Comparison of ENCODE assay signal across 5 fruit fly cellular contexts in genomic region chr3L:7834902-7835781, dm6.
TF ChIP-seq lines count a peak whose summit lies in the region.

No protein-coding gene starts in this region.

- no peak for TF ChIP-seq CTCF in whole organism, embryonic (GFP tag; optimal IDR thresholded peaks at IDR 0.05; lab: Kevin White, UChicago)

TF ChIP-seq in whole organism, adult, 20 proteins besides CTCF, POLR2A, EP300 and RAD21 (continues in another document):
- TF ChIP-seq Mnt (GFP tag; optimal IDR thresholded peaks at IDR 0.05; lab: Kevin White, UChicago) (peak; percentile 76), tj (GFP tag; optimal IDR thresholded peaks at IDR 0.05; lab: Kevin White, UChicago) (peak; percentile 85), CG1620 (GFP tag; optimal IDR thresholded peaks at IDR 0.05; lab: Kevin White, UChicago) (no peak), toe (GFP tag; optimal IDR thresholded peaks at IDR 0.05; lab: Kevin White, UChicago) (no peak), CG7045 (GFP tag; optimal IDR thresholded peaks at IDR 0.05; lab: Kevin White, UChicago) (peak; percentile 51), CG12768 (GFP tag; optimal IDR thresholded peaks at IDR 0.05; lab: Kevin White, UChicago) (peak; percentile 38), ovo (GFP tag; optimal IDR thresholded peaks at IDR 0.05; lab: Kevin White, UChicago) (peak; percentile 13), pad (GFP tag; optimal IDR thresholded peaks at IDR 0.05; lab: Kevin White, UChicago) (peak; percentile 96), CG14711 (tag; optimal IDR thresholded peaks at IDR 0.05; lab: Kevin White, UChicago) (no peak), cic (GFP tag; optimal IDR thresholded peaks at IDR 0.05; lab: Kevin White, UChicago) (peak; percentile 94), bab1 (GFP tag; optimal IDR thresholded peaks at IDR 0.05; lab: Kevin White, UChicago) (no peak), CG33017 (tag; optimal IDR thresholded peaks at IDR 0.05; lab: Kevin White, UChicago) (peak; percentile 3), Hr96 (GFP tag; optimal IDR thresholded peaks at IDR 0.05; lab: Kevin White, UChicago) (no peak), kay (GFP tag; lab: Kevin White, UChicago; ENCODE audit: borderline replicate concordance) (peak; percentile 99), CG5204 (GFP tag; optimal IDR thresholded peaks at IDR 0.05; lab: Kevin White, UChicago) (no peak), Clk (GFP tag; optimal IDR thresholded peaks at IDR 0.05; lab: Kevin White, UChicago) (peak; percentile 96), cnc (optimal IDR thresholded peaks at IDR 0.05; lab: Kevin White, UChicago) (no peak), CG7101 (tag; optimal IDR thresholded peaks at IDR 0.05; lab: Kevin White, UChicago) (peak; percentile 23)

TF ChIP-seq in whole organism, embryonic, 481 proteins besides CTCF, POLR2A, EP300 and RAD21 (continues in another document):
- TF ChIP-seq CG14667 (GFP tag; IDR thresholded peaks at IDR 0.05; lab: Robert Waterston, UW) = no peak
- TF ChIP-seq chm (GFP tag; IDR thresholded peaks at IDR 0.05; lab: Robert Waterston, UW) = peak; percentile 47; the same call in 1 of the 2 replicates
- TF ChIP-seq CrebB (tag; optimal IDR thresholded peaks at IDR 0.05; lab: Kevin White, UChicago) = peak; percentile 16
- TF ChIP-seq Dref (GFP tag; IDR thresholded peaks at IDR 0.05; lab: Robert Waterston, UW) = no peak
- peak; percentile 48; the same call in 1 of the 3 replicates for TF ChIP-seq z (GFP tag; IDR thresholded peaks at IDR 0.05; lab: Robert Waterston, UW)
- TF ChIP-seq Bdp1 (GFP tag; optimal IDR thresholded peaks at IDR 0.05; lab: Kevin White, UChicago) = no peak
- TF ChIP-seq sug (tag; optimal IDR thresholded peaks at IDR 0.05; lab: Kevin White, UChicago) = peak; percentile 41
- TF ChIP-seq gce (GFP tag; IDR thresholded peaks at IDR 0.05; lab: Robert Waterston, UW) = no peak
- peak; percentile 33 for TF ChIP-seq CG12769 (tag; optimal IDR thresholded peaks at IDR 0.05; lab: Kevin White, UChicago)
- TF ChIP-seq cato (GFP tag; optimal IDR thresholded peaks at IDR 0.05; lab: Kevin White, UChicago; ENCODE audit: borderline replicate concordance) = no peak
- TF ChIP-seq Med (GFP tag; lab: Kevin White, UChicago) = peak; percentile 3
- TF ChIP-seq CG10462 (GFP tag; optimal IDR thresholded peaks at IDR 0.05; lab: Kevin White, UChicago) = no peak
- no peak for TF ChIP-seq oc (tag; optimal IDR thresholded peaks at IDR 0.05; lab: Kevin White, UChicago)
- peak; percentile 85 for TF ChIP-seq Nf-YC (tag; optimal IDR thresholded peaks at IDR 0.05; lab: Kevin White, UChicago)
- TF ChIP-seq scrt (GFP tag; optimal IDR thresholded peaks at IDR 0.05; lab: Kevin White, UChicago) = peak; percentile 76
- peak; percentile 27 for TF ChIP-seq nom (GFP tag; optimal IDR thresholded peaks at IDR 0.05; lab: Kevin White, UChicago)
- TF ChIP-seq Fer3 (tag; optimal IDR thresholded peaks at IDR 0.05; lab: Kevin White, UChicago) = no peak
- no peak for TF ChIP-seq CG4360 (GFP tag; IDR thresholded peaks at IDR 0.05; lab: Robert Waterston, UW)
- peak; percentile 70 for TF ChIP-seq Nf-YB (GFP tag; optimal IDR thresholded peaks at IDR 0.05; lab: Kevin White, UChicago)

TF ChIP-seq in whole organism, prepupa, 60 proteins besides CTCF, POLR2A, EP300 and RAD21 (continues in another document):
- no peak for TF ChIP-seq lz (GFP tag; optimal IDR thresholded peaks at IDR 0.05; lab: Kevin White, UChicago)
- no peak for TF ChIP-seq acj6 (GFP tag; optimal IDR thresholded peaks at IDR 0.05; lab: Kevin White, UChicago)
- no peak for TF ChIP-seq CG6854 (GFP tag; optimal IDR thresholded peaks at IDR 0.05; lab: Kevin White, UChicago)
- TF ChIP-seq OdsH (GFP tag; optimal IDR thresholded peaks at IDR 0.05; lab: Kevin White, UChicago) = no peak
- TF ChIP-seq CG8319 (GFP tag; optimal IDR thresholded peaks at IDR 0.05; lab: Kevin White, UChicago) = no peak
- no peak for TF ChIP-seq CG32006 (GFP tag; optimal IDR thresholded peaks at IDR 0.05; lab: Kevin White, UChicago)
- TF ChIP-seq Ets96B (tag; optimal IDR thresholded peaks at IDR 0.05; lab: Kevin White, UChicago) = peak; percentile 7
- TF ChIP-seq CG15336 (GFP tag; IDR thresholded peaks at IDR 0.05; lab: Robert Waterston, UW) = 0 out of 2 replicates have a peak, but pooled peaks have one; percentile 19
- TF ChIP-seq Hr39 (GFP tag; optimal IDR thresholded peaks at IDR 0.05; lab: Kevin White, UChicago) = no peak
- no peak for TF ChIP-seq Hr4 (GFP tag; optimal IDR thresholded peaks at IDR 0.05; lab: Kevin White, UChicago)
- TF ChIP-seq Eip75B (GFP tag; optimal IDR thresholded peaks at IDR 0.05; lab: Kevin White, UChicago) = no peak
- no peak for TF ChIP-seq CG8632 (GFP tag; optimal IDR thresholded peaks at IDR 0.05; lab: Kevin White, UChicago)
- no peak for TF ChIP-seq esn (GFP tag; optimal IDR thresholded peaks at IDR 0.05; lab: Kevin White, UChicago)
- TF ChIP-seq topi (GFP tag; optimal IDR thresholded peaks at IDR 0.05; lab: Kevin White, UChicago) = no peak
- TF ChIP-seq CG16779 (tag; optimal IDR thresholded peaks at IDR 0.05; lab: Kevin White, UChicago) = peak; percentile 55
- no peak for TF ChIP-seq fd59A (GFP tag; optimal IDR thresholded peaks at IDR 0.05; lab: Kevin White, UChicago)
- no peak for TF ChIP-seq Eip93F (GFP tag; optimal IDR thresholded peaks at IDR 0.05; lab: Kevin White, UChicago)
- no peak for TF ChIP-seq CG4318 (GFP tag; optimal IDR thresholded peaks at IDR 0.05; lab: Kevin White, UChicago)
- no peak for TF ChIP-seq CG6808 (GFP tag; optimal IDR thresholded peaks at IDR 0.05; lab: Kevin White, UChicago)
- no peak for TF ChIP-seq CG9139 (GFP tag; optimal IDR thresholded peaks at IDR 0.05; lab: Kevin White, UChicago)
- no peak for TF ChIP-seq Gug (GFP tag; IDR thresholded peaks at IDR 0.05; lab: Robert Waterston, UW)

TF ChIP-seq in whole organism, pupa, 21 proteins besides CTCF, POLR2A, EP300 and RAD21:
- TF ChIP-seq CG34367 (tag; optimal IDR thresholded peaks at IDR 0.05; lab: Kevin White, UChicago) (no peak), CG14655 (GFP tag; optimal IDR thresholded peaks at IDR 0.05; lab: Kevin White, UChicago) (peak; percentile 19), CG9948 (tag; optimal IDR thresholded peaks at IDR 0.05; lab: Kevin White, UChicago) (no peak), CG10348 (GFP tag; IDR thresholded peaks at IDR 0.05; lab: Robert Waterston, UW) (no peak), CG32121 (GFP tag; IDR thresholded peaks at IDR 0.05; lab: Robert Waterston, UW) (no peak), Pif1A (GFP tag; optimal IDR thresholded peaks at IDR 0.05; lab: Kevin White, UChicago) (no peak), CG4496 (GFP tag; IDR thresholded peaks at IDR 0.05; lab: Robert Waterston, UW) (no peak), D1 (tag; optimal IDR thresholded peaks at IDR 0.05; lab: Kevin White, UChicago) (peak; percentile 48), Snoo (tag; optimal IDR thresholded peaks at IDR 0.05; lab: Kevin White, UChicago) (no peak), Ets98B (GFP tag; IDR thresholded peaks at IDR 0.05; lab: Robert Waterston, UW) (0 out of 2 replicates have a peak, but pooled peaks have one; percentile 7), CG13204 (GFP tag; optimal IDR thresholded peaks at IDR 0.05; lab: Kevin White, UChicago) (peak; percentile 5), CG8159 (tag; optimal IDR thresholded peaks at IDR 0.05; lab: Kevin White, UChicago) (no peak), Pif1B (GFP tag; optimal IDR thresholded peaks at IDR 0.05; lab: Kevin White, UChicago) (no peak), CG17806 (tag; optimal IDR thresholded peaks at IDR 0.05; lab: Kevin White, UChicago) (peak; percentile 16), EcR (GFP tag; optimal IDR thresholded peaks at IDR 0.05; lab: Kevin White, UChicago) (peak; percentile 50), CG12605 (GFP tag; IDR thresholded peaks at IDR 0.05; lab: Robert Waterston, UW) (0 out of 2 replicates have a peak, but pooled peaks have one; percentile 14), CG15710 (tag; optimal IDR thresholded peaks at IDR 0.05; lab: Kevin White, UChicago) (no peak), CG8301 (tag; optimal IDR thresholded peaks at IDR 0.05; lab: Kevin White, UChicago) (no peak), fd96Ca (GFP tag; IDR thresholded peaks at IDR 0.05; lab: Robert Waterston, UW) (0 out of 3 replicates have a peak, but pooled peaks have one; percentile 29), rn (GFP tag; IDR thresholded peaks at IDR 0.05; lab: Robert Waterston, UW) (no peak), gl (tag; optimal IDR thresholded peaks at IDR 0.05; lab: Kevin White, UChicago) (no peak)
TF ChIP-seq in whole organism, pupa: peak in this region for 8.

TF ChIP-seq in whole organism, wandering third instar larva, 38 proteins besides CTCF, POLR2A, EP300 and RAD21:
- no peak for TF ChIP-seq Rel (GFP tag; optimal IDR thresholded peaks at IDR 0.05; lab: Kevin White, UChicago)
- TF ChIP-seq Rel (tag; optimal IDR thresholded peaks at IDR 0.05; lab: Kevin White, UChicago) = peak; percentile 26
- TF ChIP-seq Abd-B (GFP tag; optimal IDR thresholded peaks at IDR 0.05; lab: Kevin White, UChicago) = no peak
TF ChIP-seq in whole organism, wandering third instar larva: peak in this region for 1.
